Fruit fly (Drosophila melanogaster) whole organism, embryonic: ENCODE measurements around the gene Sfp33A4.

Experiments used
- Atf3 ChIP-seq: fragments of 200-800 bp; sonication (Bioruptor generic); optimal IDR thresholded peaks from 3 replicates; lab custom pipeline; 2016; ENCODE audit warnings: missing biosample characterization, missing genetic modification characterization
- Awh ChIP-seq: fragments of 200-800 bp; sonication (Bioruptor generic); IDR thresholded peaks from 2 replicates; pipeline ENCODE4, ENCODE4 v1.3.6; 2022; ENCODE audit warnings: missing biosample characterization, missing genetic modification characterization
- B-H2 ChIP-seq: fragments of 200-800 bp; sonication (Bioruptor generic); optimal IDR thresholded peaks from 2 replicates; lab custom pipeline; 2018; ENCODE audit warnings: missing biosample characterization, mild to moderate bottlenecking, missing genetic modification characterization
- CG1832 ChIP-seq: fragments of 200-800 bp; sonication (Bioruptor generic); optimal IDR thresholded peaks from 2 replicates; lab custom pipeline; 2017; ENCODE audit warnings: missing biosample characterization, mild to moderate bottlenecking, missing genetic modification characterization, inconsistent platforms
- CG18599 ChIP-seq: fragments of 200-800 bp; sonication (Bioruptor generic); optimal IDR thresholded peaks from 3 replicates; lab custom pipeline; 2017; ENCODE audit warnings: missing biosample characterization, missing genetic modification characterization, mild to moderate bottlenecking, moderate library complexity, missing genetic modification reagents
- CG2116 ChIP-seq: fragments of 200-800 bp; sonication (Bioruptor generic); optimal IDR thresholded peaks from 3 replicates; lab custom pipeline; 2018; ENCODE audit warnings: missing biosample characterization, mild to moderate bottlenecking, missing genetic modification characterization
- CG2875 ChIP-seq: fragments of 200-800 bp; sonication (Bioruptor generic); optimal IDR thresholded peaks from 2 replicates; lab custom pipeline; 2017; ENCODE audit warnings: missing biosample characterization, mild to moderate bottlenecking, missing genetic modification characterization, missing genetic modification reagents
- CG3065 ChIP-seq: fragments of 200-800 bp; sonication (Bioruptor generic); optimal IDR thresholded peaks from 2 replicates; lab custom pipeline; 2016; ENCODE audit warnings: missing biosample characterization, missing genetic modification characterization
- CG31388 ChIP-seq: fragments of 200-800 bp; sonication (Bioruptor generic); optimal IDR thresholded peaks from 2 replicates; lab custom pipeline; 2016; ENCODE audit warnings: missing biosample characterization, missing genetic modification characterization
- CG3163 ChIP-seq: fragments of 200-800 bp; sonication (Bioruptor generic); optimal IDR thresholded peaks from 3 replicates; lab custom pipeline; 2016; ENCODE audit warnings: missing biosample characterization, missing genetic modification characterization
- CG34422 ChIP-seq: fragments of 200-800 bp; sonication (Bioruptor generic); IDR thresholded peaks from 3 replicates; pipeline ENCODE4 v1.3.6; 2022; ENCODE audit warnings: missing biosample characterization, missing genetic modification characterization
- CG3847 ChIP-seq: fragments of 200-800 bp; sonication (Bioruptor generic); IDR thresholded peaks from 2 replicates; pipeline ENCODE4 v1.3.6; 2022; ENCODE audit warnings: missing biosample characterization, missing genetic modification characterization
- CG43689 ChIP-seq: fragments of 200-800 bp; sonication (Bioruptor generic); IDR thresholded peaks from 2 replicates; pipeline ENCODE4 v1.3.6; 2022; ENCODE audit warnings: missing biosample characterization, missing genetic modification characterization
- CG4617 ChIP-seq: fragments of 200-800 bp; sonication (Bioruptor generic); optimal IDR thresholded peaks from 3 replicates; lab custom pipeline; 2016; ENCODE audit warnings: missing biosample characterization, missing genetic modification characterization, borderline replicate concordance
- CG6765 ChIP-seq: fragments of 200-800 bp; sonication (Bioruptor generic); optimal IDR thresholded peaks from 3 replicates; lab custom pipeline; 2017; ENCODE audit warnings: missing biosample characterization, mild to moderate bottlenecking, missing genetic modification characterization
- CG6854 ChIP-seq: fragments of 200-800 bp; sonication (Bioruptor generic); optimal IDR thresholded peaks from 3 replicates; lab custom pipeline; 2017; ENCODE audit warnings: missing biosample characterization, mild to moderate bottlenecking, missing genetic modification characterization
- CG7839 ChIP-seq: fragments of 200-800 bp; sonication (Bioruptor generic); optimal IDR thresholded peaks from 3 replicates; lab custom pipeline; 2018; ENCODE audit warnings: missing biosample characterization, mild to moderate bottlenecking, missing genetic modification characterization, moderate library complexity
- D19A ChIP-seq: fragments of 200-800 bp; optimal IDR thresholded peaks from 3 replicates; lab custom pipeline; 2019; ENCODE audit warnings: missing biosample characterization, mild to moderate bottlenecking, missing genetic modification characterization, moderate library complexity
- Dll ChIP-seq: fragments of 200-800 bp; sonication (Bioruptor generic); IDR thresholded peaks from 4 replicates; pipeline ENCODE4 v1.3.6; 2022; ENCODE audit warnings: missing biosample characterization, missing genetic modification characterization; ENCODE audit not compliant: partially characterized antibody
- HLHmδ ChIP-seq: fragments of 200-800 bp; sonication (Bioruptor generic); optimal IDR thresholded peaks from 2 replicates; lab custom pipeline; 2018; ENCODE audit warnings: missing biosample characterization, mild to moderate bottlenecking, missing genetic modification characterization, moderate library complexity
- Hmx ChIP-seq: fragments of 200-800 bp; sonication (Bioruptor generic); optimal IDR thresholded peaks from 2 replicates; lab custom pipeline; 2016; ENCODE audit warnings: missing biosample characterization, missing genetic modification characterization
- Lhr ChIP-seq: fragments of 200-800 bp; sonication (Bioruptor generic); optimal IDR thresholded peaks from 3 replicates; lab custom pipeline; 2017; ENCODE audit warnings: mild to moderate bottlenecking, missing biosample characterization, missing genetic modification reagents, missing genetic modification characterization
- Lpt ChIP-seq: fragments of >200 bp; optimal IDR thresholded peaks from 2 replicates; lab custom pipeline; 2018; ENCODE audit warnings: missing biosample characterization, missing genetic modification characterization
- Mes4 ChIP-seq: fragments of 200-800 bp; sonication (Bioruptor generic); optimal IDR thresholded peaks from 2 replicates; lab custom pipeline; 2016; ENCODE audit warnings: missing biosample characterization, missing genetic modification characterization
- Myb ChIP-seq: fragments of 200-800 bp; sonication (Bioruptor generic); optimal IDR thresholded peaks from 2 replicates; lab custom pipeline; 2016; ENCODE audit warnings: missing biosample characterization, missing genetic modification characterization
- Nf-YB ChIP-seq: fragments of 200-800 bp; sonication (Bioruptor generic); optimal IDR thresholded peaks from 3 replicates; lab custom pipeline; 2019; ENCODE audit warnings: missing biosample characterization, mild to moderate bottlenecking, missing genetic modification characterization, moderate library complexity
- Side ChIP-seq: fragments of 200-800 bp; sonication (Bioruptor generic); optimal IDR thresholded peaks from 2 replicates; lab custom pipeline; 2016; ENCODE audit warnings: missing biosample characterization, missing genetic modification characterization
- Sin3A ChIP-seq: fragments of >200 bp; optimal IDR thresholded peaks from 2 replicates; lab custom pipeline; 2018
- Sox102F ChIP-seq: fragments of 200-800 bp; sonication (Bioruptor generic); optimal IDR thresholded peaks from 2 replicates; lab custom pipeline; 2018; ENCODE audit warnings: missing biosample characterization, mild to moderate bottlenecking, missing genetic modification characterization, moderate library complexity
- Spps ChIP-seq: fragments of 200-800 bp; sonication (Bioruptor generic); optimal IDR thresholded peaks from 2 replicates; lab custom pipeline; 2018; ENCODE audit warnings: missing biosample characterization, mild to moderate bottlenecking, missing genetic modification characterization
- Stat92E ChIP-seq, 3 experiments: fragments of >200 bp in 2 of 3; fragments of 200-800 bp in 1 of 3; sonication (Bioruptor generic) in 1 of 3; optimal IDR thresholded peaks; 2 replicates each; lab custom pipeline; 2017 to 2019; ENCODE audit warnings: missing biosample characterization in 3 of 3, missing genetic modification characterization in 3 of 3, mild to moderate bottlenecking in 1 of 3, moderate library complexity in 1 of 3
- TFAM ChIP-seq: fragments of 200-800 bp; sonication (Bioruptor generic); optimal IDR thresholded peaks from 2 replicates; lab custom pipeline; 2017; ENCODE audit warnings: missing biosample characterization, missing genetic modification characterization, inconsistent platforms
- Vsx1 ChIP-seq: fragments of 200-800 bp; sonication (Bioruptor generic); optimal IDR thresholded peaks from 2 replicates; lab custom pipeline; 2017; ENCODE audit warnings: missing biosample characterization, mild to moderate bottlenecking, missing genetic modification characterization, missing genetic modification reagents
- ab ChIP-seq: fragments of 200-800 bp; sonication (Bioruptor generic); optimal IDR thresholded peaks from 2 replicates; lab custom pipeline; 2016; ENCODE audit warnings: missing biosample characterization, missing genetic modification characterization
- az2 ChIP-seq: fragments of 200-800 bp; sonication (Bioruptor generic); optimal IDR thresholded peaks from 3 replicates; lab custom pipeline; 2016; ENCODE audit warnings: missing biosample characterization, missing genetic modification characterization
- ci ChIP-seq: fragments of 200-800 bp; sonication (Bioruptor generic); IDR thresholded peaks from 3 replicates; pipeline ENCODE4 v1.3.6; 2022; ENCODE audit warnings: missing biosample characterization, missing genetic modification characterization
- da ChIP-seq: fragments of 200-800 bp; sonication (Bioruptor generic); optimal IDR thresholded peaks from 2 replicates; lab custom pipeline; 2016; ENCODE audit warnings: missing biosample characterization, missing genetic modification characterization
- grau ChIP-seq: fragments of 200-800 bp; optimal IDR thresholded peaks from 3 replicates; lab custom pipeline; 2019; ENCODE audit warnings: missing biosample characterization, mild to moderate bottlenecking, missing genetic modification characterization, moderate library complexity
- inv ChIP-seq: fragments of 200-800 bp; sonication (Bioruptor generic); IDR thresholded peaks from 2 replicates; pipeline ENCODE4 v1.3.6; 2022; ENCODE audit warnings: missing biosample characterization, missing genetic modification characterization; ENCODE audit not compliant: partially characterized antibody
- lmd ChIP-seq: fragments of 200-800 bp; sonication (Bioruptor generic); IDR thresholded peaks from 2 replicates; pipeline ENCODE4 v1.3.6; 2022; ENCODE audit warnings: missing biosample characterization, missing genetic modification characterization
- nerfin-2 ChIP-seq: fragments of 200-800 bp; sonication (Bioruptor generic); IDR thresholded peaks from 2 replicates; pipeline ENCODE4 v1.3.6; 2022; ENCODE audit warnings: missing biosample characterization, missing genetic modification characterization; ENCODE audit not compliant: partially characterized antibody
- pb ChIP-seq: fragments of 200-800 bp; sonication (Bioruptor generic); optimal IDR thresholded peaks from 3 replicates; lab custom pipeline; 2016; ENCODE audit warnings: missing biosample characterization, missing genetic modification characterization
- pho ChIP-seq: fragments of 200-800 bp; sonication (Bioruptor generic); optimal IDR thresholded peaks from 2 replicates; lab custom pipeline; 2016; ENCODE audit warnings: missing biosample characterization, missing genetic modification characterization
- pita ChIP-seq: fragments of 200-800 bp; sonication (Bioruptor generic); optimal IDR thresholded peaks from 2 replicates; lab custom pipeline; 2017; ENCODE audit warnings: missing biosample characterization, mild to moderate bottlenecking, missing genetic modification characterization
- sens-2 ChIP-seq: fragments of 200-800 bp; sonication (Bioruptor generic); IDR thresholded peaks from 2 replicates; pipeline ENCODE4 v1.3.6; 2022; ENCODE audit warnings: missing biosample characterization, missing genetic modification characterization
- slbo ChIP-seq: fragments of 200-800 bp; sonication (Bioruptor generic); IDR thresholded peaks from 2 replicates; pipeline ENCODE4 v1.3.6; 2022; ENCODE audit warnings: missing biosample characterization, missing genetic modification characterization
- sug ChIP-seq: fragments of 200-800 bp; optimal IDR thresholded peaks from 2 replicates; lab custom pipeline; 2019; ENCODE audit warnings: missing biosample characterization, mild to moderate bottlenecking, missing genetic modification characterization, moderate library complexity
- tll ChIP-seq, 2 experiments: fragments of 200-800 bp in 1 of 2; fragments of >200 bp in 1 of 2; sonication (Bioruptor generic) in 1 of 2; optimal IDR thresholded peaks; 2 replicates each; lab custom pipeline; 2017 to 2019; ENCODE audit warnings: missing biosample characterization in 2 of 2, missing genetic modification characterization in 2 of 2, mild to moderate bottlenecking in 1 of 2, moderate library complexity in 1 of 2
- trem ChIP-seq: fragments of 200-800 bp; optimal IDR thresholded peaks from 3 replicates; lab custom pipeline; 2019; ENCODE audit warnings: missing biosample characterization, mild to moderate bottlenecking, missing genetic modification characterization, moderate library complexity
- tx ChIP-seq: fragments of 200-800 bp; sonication (Bioruptor generic); optimal IDR thresholded peaks from 2 replicates; lab custom pipeline; 2016; ENCODE audit warnings: missing biosample characterization, missing genetic modification characterization
- zf30C ChIP-seq: fragments of 200-800 bp; sonication (Bioruptor generic); optimal IDR thresholded peaks from 3 replicates; lab custom pipeline; 2018; ENCODE audit warnings: missing biosample characterization, mild to moderate bottlenecking, missing genetic modification characterization

The Sfp33A4 gene

DNA sequence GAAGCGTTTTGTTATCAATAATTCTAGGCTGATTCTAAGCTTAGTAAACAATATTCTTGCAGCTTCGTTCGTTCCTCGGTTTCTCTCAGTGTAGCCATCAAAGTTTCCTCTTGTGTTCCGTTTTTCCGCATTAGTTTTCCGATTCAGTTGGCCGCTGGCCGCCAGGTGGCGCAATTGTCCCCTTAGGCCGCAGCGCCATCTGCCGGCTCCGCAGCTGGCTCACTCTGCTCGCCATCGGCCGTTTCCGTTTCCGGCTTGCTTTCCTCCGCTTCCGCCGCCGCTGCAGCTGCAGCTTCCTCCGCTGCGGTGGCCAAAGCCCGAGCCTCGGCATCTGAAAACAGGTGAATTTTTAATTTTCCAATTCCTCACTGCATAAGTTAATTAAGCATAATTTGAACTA lies 20.7 kb upstream of the Sfp33A4 start (continued):
- TF ChIP-seq Dll (GFP tag; lab: Robert Waterston, UW): no peak
- no peak for TF ChIP-seq Lpt (GFP tag; lab: Kevin White, UChicago)
- TF ChIP-seq CG4617 (GFP tag; lab: Kevin White, UChicago): peak; percentile 89
- TF ChIP-seq CG3847 (GFP tag; lab: Robert Waterston, UW): peak; percentile 61
- peak; percentile 96 for TF ChIP-seq Awh (GFP tag; lab: Robert Waterston, UW)
- TF ChIP-seq Vsx1 (GFP tag; lab: Kevin White, UChicago): peak; percentile 96
- TF ChIP-seq Nf-YB (GFP tag; lab: Kevin White, UChicago): peak; percentile 75
- TF ChIP-seq grau (tag; lab: Kevin White, UChicago): peak; percentile 83
- no peak for TF ChIP-seq Hmx (GFP tag; lab: Kevin White, UChicago)
- peak; percentile 98 for TF ChIP-seq CG6765 (GFP tag; lab: Kevin White, UChicago)
- TF ChIP-seq Myb (GFP tag; lab: Kevin White, UChicago): peak; percentile 68
- TF ChIP-seq sug (tag; lab: Kevin White, UChicago): peak; percentile 80
- no peak for TF ChIP-seq pita (GFP tag; lab: Kevin White, UChicago)
- TF ChIP-seq CG1832: peak; percentile 32
- peak; percentile 98 for TF ChIP-seq pb
- TF ChIP-seq Sox102F (GFP tag; lab: Kevin White, UChicago): peak; percentile 86
- TF ChIP-seq Stat92E (GFP tag; optimal IDR thresholded peaks at IDR 0.05; lab: Kevin White, UChicago): no peak
- TF ChIP-seq CG6854 (GFP tag; lab: Kevin White, UChicago): peak; percentile 96
- peak; percentile 92 for TF ChIP-seq CG3065 (GFP tag; lab: Kevin White, UChicago)
- TF ChIP-seq CG3163 (GFP tag; lab: Kevin White, UChicago): peak; percentile 82
- peak; percentile 93 for TF ChIP-seq Side (GFP tag; lab: Kevin White, UChicago)
- TF ChIP-seq inv: 0 out of 2 replicates have a peak, but pooled peaks have one; percentile 19
- TF ChIP-seq CG34422: peak; percentile 88
- TF ChIP-seq zf30C (GFP tag; lab: Kevin White, UChicago): peak; percentile 67
- TF ChIP-seq lmd (GFP tag; lab: Robert Waterston, UW): peak; percentile 78
- TF ChIP-seq CG31388 (GFP tag; lab: Kevin White, UChicago): peak; percentile 81
- peak; percentile 98 for TF ChIP-seq Mes4 (GFP tag; lab: Kevin White, UChicago)
- TF ChIP-seq CG7839 (tag; lab: Kevin White, UChicago): peak; percentile 92
- peak; percentile 75 for TF ChIP-seq tx (GFP tag; lab: Kevin White, UChicago)
- peak; percentile 81 for TF ChIP-seq CG43689
- TF ChIP-seq CG2116 (GFP tag; lab: Kevin White, UChicago): peak; percentile 90
- peak; percentile 38 for TF ChIP-seq ab
- peak; percentile 97 for TF ChIP-seq Lhr (GFP tag; lab: Kevin White, UChicago)
- peak; percentile 95 for TF ChIP-seq az2
- peak; percentile 86 for TF ChIP-seq trem
- peak; percentile 99 for TF ChIP-seq CG2875 (GFP tag; lab: Kevin White, UChicago)
- peak in 1 of 2 experiments; percentile 59 for TF ChIP-seq tll (GFP tag; optimal IDR thresholded peaks at IDR 0.05; lab: Kevin White, UChicago)
- TF ChIP-seq CG18599 (GFP tag; lab: Kevin White, UChicago): peak; percentile 94
- TF ChIP-seq Atf3 (GFP tag; lab: Kevin White, UChicago): peak; percentile 92
- TF ChIP-seq ci (GFP tag; lab: Robert Waterston, UW): peak; percentile 99
- peak; percentile 92 for TF ChIP-seq da (GFP tag; lab: Kevin White, UChicago)
- TF ChIP-seq HLHmδ (GFP tag; lab: Kevin White, UChicago): peak; percentile 100
- TF ChIP-seq Spps: peak; percentile 75
- TF ChIP-seq D19A (tag; lab: Kevin White, UChicago): peak; percentile 77
- no peak for TF ChIP-seq Sin3A (lab: Kevin White, UChicago)
- no peak for TF ChIP-seq nerfin-2 (GFP tag; lab: Robert Waterston, UW)
- peak; percentile 80 for TF ChIP-seq B-H2
- TF ChIP-seq slbo (GFP tag; lab: Robert Waterston, UW): peak; percentile 82
- TF ChIP-seq sens-2 (GFP tag; lab: Robert Waterston, UW): peak; percentile 96
- peak; percentile 92 for TF ChIP-seq TFAM (GFP tag; lab: Kevin White, UChicago)
- TF ChIP-seq pho: peak; percentile 69
